Fruit fly (Drosophila melanogaster) whole organism, embryonic: ENCODE results near the gene tsl.

ENCODE experiments used
- CG11560 ChIP-seq: fragments of 200-800 bp; sonication (Bioruptor generic); IDR thresholded peaks from 3 replicates; pipeline ENCODE4 v1.3.6; 2022; ENCODE audit warnings: missing biosample characterization, missing genetic modification characterization
- CG30403 ChIP-seq: fragments of 200-800 bp; sonication (Bioruptor generic); optimal IDR thresholded peaks from 3 replicates; lab custom pipeline; 2016; ENCODE audit warnings: missing biosample characterization, missing genetic modification characterization
- CG9215 ChIP-seq: fragments of 200-800 bp; sonication (Bioruptor generic); IDR thresholded peaks from 2 replicates; pipeline ENCODE4 v1.3.6; 2022; ENCODE audit warnings: missing biosample characterization, missing genetic modification characterization
- Pdp1 ChIP-seq, 2 experiments: fragments of 200-800 bp; sonication (Bioruptor generic); optimal IDR thresholded peaks; 3 replicates each; lab custom pipeline; 2016; ENCODE audit warnings: missing biosample characterization in 2 of 2, missing genetic modification characterization in 2 of 2, mild to moderate bottlenecking in 1 of 2, moderate library complexity in 1 of 2
- ase ChIP-seq: fragments of 200-800 bp; sonication (Bioruptor generic); IDR thresholded peaks from 3 replicates; pipeline ENCODE4 v1.3.6; 2022; ENCODE audit warnings: missing biosample characterization, missing genetic modification characterization
- sna ChIP-seq: fragments of 200-800 bp; sonication (Bioruptor generic); IDR thresholded peaks from 2 replicates; pipeline ENCODE4 v1.3.6; 2022; ENCODE audit warnings: missing biosample characterization, missing genetic modification characterization; ENCODE audit not compliant: partially characterized antibody

- TF ChIP-seq CG11560 (tag; lab: Robert Waterston, UW) (no peak), Pdp1 (GFP tag; optimal IDR thresholded peaks at IDR 0.05; lab: Kevin White, UChicago) (no peak), CG9215 (no peak), sna (no peak), ase (no peak), CG30403 (GFP tag; lab: Kevin White, UChicago) (no peak)
Observed at dm6 chr3R:21825140-21825539, 42.8 kb upstream of the tsl start.
